Worm (Caenorhabditis elegans): ENCODE results near the gene T26A5.6.

ce11 chrIII:6405121-6405520 is 45.4 kb downstream of the T26A5.6 start:
- TF ChIP-seq F49E8.2 (tag; optimal IDR thresholded peaks at IDR 0.05; ENCODE audit: borderline replicate concordance) (no peak), ceh-32 (tag; optimal IDR thresholded peaks at IDR 0.05; ENCODE audit: poor library complexity) (no peak)

Measured in whole organism, L4 larva.